Worm (Caenorhabditis elegans): ENCODE data around the gene irld-67.
A peak's percentile ranks its signal among the peaks of the same experiment; 100 is the strongest.

irld-67 gene

ce11 chrII:2929846-2930245 is 4.4 kb downstream of the irld-67 start:
- TF ChIP-seq ztf-11 (tag; optimal IDR thresholded peaks at IDR 0.05) (no peak), nfya-1 (tag; optimal IDR thresholded peaks at IDR 0.05; ENCODE audit: insufficient read depth) (no peak), elt-3 (tag; optimal IDR thresholded peaks at IDR 0.05) (no peak)

ce11 chrII:2927533-2927932 is 6.7 kb downstream of the irld-67 start, which contains the start of the genes ZK355.3 and ZK355.8:
Gene ZK355.3, minus strand, starts transcription at chrII:2927633.
Gene ZK355.8, plus strand, starts transcription at chrII:2927804.
- no peak for TF ChIP-seq nhr-12 (tag; optimal IDR thresholded peaks at IDR 0.05)
- no peak for TF ChIP-seq skn-1 (tag; optimal IDR thresholded peaks at IDR 0.05)
- no peak for TF ChIP-seq nfya-1 (tag; optimal IDR thresholded peaks at IDR 0.05; ENCODE audit: insufficient read depth)
- no peak for TF ChIP-seq fkh-10 (GFP tag; optimal IDR thresholded peaks at IDR 0.05)
- no peak for TF ChIP-seq elt-2 (tag; optimal IDR thresholded peaks at IDR 0.05)
- no peak for TF ChIP-seq pqm-1 (tag; optimal IDR thresholded peaks at IDR 0.05)
- TF ChIP-seq daf-12 (tag; optimal IDR thresholded peaks at IDR 0.05), result no peak
- TF ChIP-seq ceh-16 (tag; optimal IDR thresholded peaks at IDR 0.05), result no peak

ce11 chrII:2925806-2926558 is 8.3 kb downstream of the irld-67 start:
- TF ChIP-seq nhr-28 (tag; optimal IDR thresholded peaks at IDR 0.05), result no peak
- TF ChIP-seq sea-2 (GFP tag; optimal IDR thresholded peaks at IDR 0.05), result no peak
- TF ChIP-seq elt-3 (tag; optimal IDR thresholded peaks at IDR 0.05), result no peak
- TF ChIP-seq egl-27 (tag; optimal IDR thresholded peaks at IDR 0.05), result no peak
- TF ChIP-seq pha-4 (tag; optimal IDR thresholded peaks at IDR 0.05), result no peak
- no peak for TF ChIP-seq mdl-1 (tag; optimal IDR thresholded peaks at IDR 0.05)
- no peak for TF ChIP-seq egl-5 (tag; optimal IDR thresholded peaks at IDR 0.05)
- no peak for TF ChIP-seq ceh-82 (tag; optimal IDR thresholded peaks at IDR 0.05)
- no peak for TF ChIP-seq ama-1 (optimal IDR thresholded peaks at IDR 0.05)
- no peak for TF ChIP-seq lin-39 (tag; optimal IDR thresholded peaks at IDR 0.05)
- TF ChIP-seq lin-15B (tag; optimal IDR thresholded peaks at IDR 0.05), result no peak
- no peak for TF ChIP-seq nfya-1 (tag; optimal IDR thresholded peaks at IDR 0.05; ENCODE audit: insufficient read depth)
- no peak for TF ChIP-seq skn-1 (tag; optimal IDR thresholded peaks at IDR 0.05)
- TF ChIP-seq ztf-11 (tag; optimal IDR thresholded peaks at IDR 0.05), result no peak
- no peak for TF ChIP-seq unc-62 (GFP tag; optimal IDR thresholded peaks at IDR 0.05)
- no peak for TF ChIP-seq fkh-2 (tag; optimal IDR thresholded peaks at IDR 0.05)
- no peak for TF ChIP-seq nhr-67 (tag; optimal IDR thresholded peaks at IDR 0.05)
- TF ChIP-seq nhr-11 (tag; optimal IDR thresholded peaks at IDR 0.05), result no peak

ce11 chrII:2925032-2925431 is 9.2 kb downstream of the irld-67 start:
- TF ChIP-seq nhr-11 (tag; optimal IDR thresholded peaks at IDR 0.05), result no peak
- TF ChIP-seq fkh-2 (tag; optimal IDR thresholded peaks at IDR 0.05), result no peak
- TF ChIP-seq ama-1 (optimal IDR thresholded peaks at IDR 0.05), result no peak
- TF ChIP-seq elt-1 (tag; optimal IDR thresholded peaks at IDR 0.05), result no peak
- no peak for TF ChIP-seq mdl-1 (tag; optimal IDR thresholded peaks at IDR 0.05)
- no peak for TF ChIP-seq aly-2 (tag; optimal IDR thresholded peaks at IDR 0.05)
- no peak for TF ChIP-seq nhr-23 (tag; optimal IDR thresholded peaks at IDR 0.05)
- no peak for TF ChIP-seq snpc-4 (tag; optimal IDR thresholded peaks at IDR 0.05)
- no peak for TF ChIP-seq nhr-76 (tag; optimal IDR thresholded peaks at IDR 0.05)
- TF ChIP-seq mml-1 (tag; optimal IDR thresholded peaks at IDR 0.05), result no peak
- no peak for TF ChIP-seq nhr-25 (tag; optimal IDR thresholded peaks at IDR 0.05)
- no peak for TF ChIP-seq fos-1 (tag; optimal IDR thresholded peaks at IDR 0.05)
- no peak for TF ChIP-seq sea-2 (GFP tag; optimal IDR thresholded peaks at IDR 0.05)
- TF ChIP-seq unc-62 (GFP tag; optimal IDR thresholded peaks at IDR 0.05), result no peak
- TF ChIP-seq eor-1 (tag; optimal IDR thresholded peaks at IDR 0.05), result no peak
- TF ChIP-seq egl-27 (tag; optimal IDR thresholded peaks at IDR 0.05), result no peak
- TF ChIP-seq lin-15B (tag; optimal IDR thresholded peaks at IDR 0.05), result no peak
- TF ChIP-seq lsy-12 (tag; optimal IDR thresholded peaks at IDR 0.05), result no peak
- no peak for TF ChIP-seq ztf-11 (tag; optimal IDR thresholded peaks at IDR 0.05)

ce11 chrII:2923617-2924016 is 10.6 kb downstream of the irld-67 start, which contains the start of gene ZK355.2:
Gene ZK355.2, plus strand, starts transcription at chrII:2923917.
- no peak for TF ChIP-seq nhr-77 (tag; optimal IDR thresholded peaks at IDR 0.05)
- peak; percentile 30 for TF ChIP-seq elt-2 (tag; optimal IDR thresholded peaks at IDR 0.05)
- no peak for TF ChIP-seq fkh-2 (tag; optimal IDR thresholded peaks at IDR 0.05)
